Fruit fly (Drosophila melanogaster) whole organism: ENCODE measurements around the gene tal-AA.

Source experiments
- CG8478 ChIP-seq: fragments of >200 bp; optimal IDR thresholded peaks from 2 replicates; lab custom pipeline; 2018; ENCODE audit warnings: inconsistent platforms
- Dll ChIP-seq: fragments of >200 bp; optimal IDR thresholded peaks from 2 replicates; lab custom pipeline; 2017
- EcR ChIP-seq, 2 experiments: fragments of >200 bp; optimal IDR thresholded peaks; 2 replicates each; lab custom pipeline; 2017; ENCODE audit warnings: missing biosample characterization in 2 of 2, missing genetic modification characterization in 2 of 2, missing genetic modification reagents in 2 of 2
- pan ChIP-seq: fragments of >200 bp; optimal IDR thresholded peaks from 2 replicates; lab custom pipeline; 2017
- psq ChIP-seq: fragments of >200 bp; optimal IDR thresholded peaks from 2 replicates; lab custom pipeline; 2017
- usp ChIP-seq: fragments of >200 bp; optimal IDR thresholded peaks from 2 replicates; lab custom pipeline; 2017; ENCODE audit warnings: missing biosample characterization, missing genetic modification characterization, mixed read lengths

The tal-AA gene

DNA sequence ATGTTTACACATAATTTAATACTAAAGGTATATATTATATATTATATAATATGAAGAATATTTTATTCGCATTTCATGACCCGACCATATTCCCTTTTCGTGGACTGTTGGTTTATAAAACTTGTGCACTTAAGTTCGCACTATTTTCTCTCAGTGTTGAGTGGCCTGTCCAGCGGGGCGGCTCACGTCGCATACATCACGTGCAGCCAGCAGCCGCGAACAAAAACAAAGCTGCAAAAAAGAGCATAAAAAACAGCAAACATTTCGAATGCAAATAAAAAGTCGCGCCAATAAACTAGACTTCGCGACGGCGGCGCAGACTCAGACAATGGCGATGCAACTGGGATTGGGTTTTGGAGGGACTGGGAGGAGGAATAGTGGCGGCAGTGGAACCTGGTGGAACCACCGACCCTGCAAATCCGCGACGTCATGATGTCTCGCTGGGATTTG is 32.4 kb downstream of the tal-AA start:
- no peak for TF ChIP-seq usp (GFP tag; lab: Kevin White, UChicago)
- no peak for TF ChIP-seq pan (lab: Kevin White, UChicago)
- no peak for TF ChIP-seq CG8478 (lab: Kevin White, UChicago)
- no peak for TF ChIP-seq psq (lab: Kevin White, UChicago)
- TF ChIP-seq EcR (GFP tag; optimal IDR thresholded peaks at IDR 0.05; lab: Kevin White, UChicago): no peak
- TF ChIP-seq Dll (lab: Kevin White, UChicago): no peak

- TF ChIP-seq usp (GFP tag; lab: Kevin White, UChicago) (no peak), pan (lab: Kevin White, UChicago) (no peak)
These were observed 33.0 kb downstream of the tal-AA start for dm6 chr3R:13845926-13846325.

DNA sequence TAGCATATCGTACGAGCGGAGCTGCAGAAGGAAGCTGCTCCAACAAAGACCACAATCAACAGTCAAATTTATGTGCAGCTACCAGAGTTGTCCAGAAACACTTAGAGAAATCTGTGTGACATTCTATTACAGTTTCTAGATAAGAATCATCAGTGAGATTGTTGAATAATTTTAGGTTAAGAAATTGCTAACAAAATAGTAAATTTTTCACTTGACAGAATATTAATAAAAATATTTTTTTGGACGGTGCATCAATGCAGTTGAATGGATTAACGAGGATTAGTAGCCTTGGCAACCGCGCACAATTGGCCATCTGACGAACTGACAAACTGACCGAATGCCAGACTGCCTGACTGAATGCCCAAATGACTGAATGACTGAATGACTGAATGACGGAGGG is 34.4 kb downstream of the tal-AA start:
- no peak for TF ChIP-seq Dll (lab: Kevin White, UChicago)
- no peak for TF ChIP-seq CG8478 (lab: Kevin White, UChicago)

- TF ChIP-seq usp (GFP tag; lab: Kevin White, UChicago): no peak
- no peak for TF ChIP-seq CG8478 (lab: Kevin White, UChicago)
- no peak for TF ChIP-seq psq (lab: Kevin White, UChicago)
- no peak for TF ChIP-seq Dll (lab: Kevin White, UChicago)
- TF ChIP-seq pan (lab: Kevin White, UChicago): no peak
- TF ChIP-seq EcR (GFP tag; optimal IDR thresholded peaks at IDR 0.05; lab: Kevin White, UChicago): no peak
These were observed 35.4 kb downstream of the tal-AA start for dm6 chr3R:13848272-13848671.

DNA sequence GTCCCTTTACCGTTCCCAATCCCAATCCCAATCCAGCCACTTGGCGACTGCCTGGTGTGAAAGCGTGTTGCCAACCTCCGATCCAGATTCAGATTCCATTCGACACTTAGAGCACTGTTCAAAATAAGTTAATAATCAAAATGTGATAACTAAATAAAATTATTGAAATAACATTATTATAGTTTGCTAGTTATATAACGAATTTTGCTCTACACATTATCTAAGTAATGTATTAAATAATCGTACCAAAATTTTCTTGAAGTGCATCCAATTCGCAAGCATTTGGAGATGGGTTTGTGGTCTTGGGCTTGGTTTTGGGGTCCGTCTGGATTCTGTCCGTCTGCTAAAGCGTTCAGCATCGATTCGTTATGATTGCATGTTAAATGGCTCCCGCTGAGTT is 36.4 kb downstream of the tal-AA start:
- TF ChIP-seq EcR (GFP tag; optimal IDR thresholded peaks at IDR 0.05; lab: Kevin White, UChicago) (no peak), CG8478 (lab: Kevin White, UChicago) (no peak), usp (GFP tag; lab: Kevin White, UChicago) (no peak), Dll (lab: Kevin White, UChicago) (no peak), pan (lab: Kevin White, UChicago) (no peak), psq (lab: Kevin White, UChicago) (no peak)

dm6 chr3R:13850992-13851391 is 38.1 kb downstream of the tal-AA start:
- no peak for TF ChIP-seq EcR (GFP tag; optimal IDR thresholded peaks at IDR 0.05; lab: Kevin White, UChicago)
- TF ChIP-seq usp (GFP tag; lab: Kevin White, UChicago): no peak
- TF ChIP-seq Dll (lab: Kevin White, UChicago): no peak
- no peak for TF ChIP-seq CG8478 (lab: Kevin White, UChicago)
- TF ChIP-seq psq (lab: Kevin White, UChicago): no peak
- TF ChIP-seq pan (lab: Kevin White, UChicago): no peak

DNA sequence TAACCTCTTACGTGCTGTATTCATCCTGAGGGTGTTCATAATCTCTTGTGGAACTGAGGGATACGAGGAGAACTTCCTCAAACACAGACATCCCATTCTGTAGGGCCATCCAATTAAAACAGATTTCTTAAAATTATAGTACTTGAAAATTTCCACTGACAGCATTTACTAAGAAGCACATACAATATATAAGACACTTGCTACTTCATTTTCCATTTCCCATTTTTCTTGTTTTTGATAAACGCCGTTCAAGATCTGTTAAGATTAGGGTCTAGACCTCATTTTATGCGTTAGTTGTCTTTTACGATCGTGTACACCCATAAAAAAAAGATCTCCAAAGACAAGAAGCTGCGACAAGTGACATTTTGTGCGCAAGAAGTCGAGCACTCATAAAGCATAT is 42.4 kb downstream of the tal-AA start, which contains the start of gene CG14362:
Gene CG14362 (minus strand): TSS at position 101 of the 400 bp plus-strand sequence.
- TF ChIP-seq EcR (GFP tag; optimal IDR thresholded peaks at IDR 0.05; lab: Kevin White, UChicago) (no peak), CG8478 (lab: Kevin White, UChicago) (no peak), pan (lab: Kevin White, UChicago) (no peak), usp (GFP tag; lab: Kevin White, UChicago) (no peak), psq (lab: Kevin White, UChicago) (no peak), Dll (lab: Kevin White, UChicago) (no peak)

DNA sequence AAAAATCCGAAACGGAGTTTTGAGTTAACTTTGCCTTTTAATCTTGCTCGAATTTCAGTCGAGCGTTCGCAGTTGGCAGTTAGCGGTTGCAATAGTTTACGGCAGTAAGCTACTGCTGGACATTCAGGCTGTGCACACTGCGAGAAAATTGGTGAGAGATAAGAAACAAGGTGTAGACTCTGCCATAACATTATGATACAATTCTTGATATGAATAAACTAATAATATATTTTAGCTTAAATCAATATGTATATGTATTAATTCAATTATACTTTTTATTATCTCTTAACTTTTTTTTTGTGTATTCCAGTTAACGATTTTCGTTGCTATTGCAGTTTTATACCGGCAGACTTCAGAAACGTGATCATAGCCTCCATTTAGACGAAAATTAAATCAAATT is 44.4 kb downstream of the tal-AA start:
- TF ChIP-seq Dll (lab: Kevin White, UChicago) (no peak), psq (lab: Kevin White, UChicago) (no peak), pan (lab: Kevin White, UChicago) (no peak), usp (GFP tag; lab: Kevin White, UChicago) (no peak), CG8478 (lab: Kevin White, UChicago) (no peak), EcR (GFP tag; optimal IDR thresholded peaks at IDR 0.05; lab: Kevin White, UChicago) (no peak)

DNA sequence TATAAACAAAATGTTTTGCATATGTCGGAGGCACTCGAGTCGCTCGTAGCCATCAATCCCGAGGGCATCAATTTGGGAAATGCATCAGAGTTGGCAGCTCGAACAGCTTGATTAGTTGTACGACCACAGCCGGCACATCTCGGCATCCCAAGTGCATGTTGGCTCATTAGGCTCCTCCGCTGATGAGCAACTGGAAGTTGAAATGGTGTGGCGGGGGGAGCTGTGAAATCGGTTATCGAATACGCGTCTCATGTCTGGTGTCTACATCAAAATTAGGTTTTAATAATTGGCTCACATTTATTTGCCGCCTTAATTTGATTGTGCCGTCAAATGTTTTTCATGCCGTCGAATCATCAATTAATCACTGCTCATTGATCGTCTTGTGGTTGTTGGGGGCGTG is 46.3 kb downstream of the tal-AA start:
- no peak for TF ChIP-seq psq (lab: Kevin White, UChicago)
- TF ChIP-seq pan (lab: Kevin White, UChicago): no peak
- TF ChIP-seq usp (GFP tag; lab: Kevin White, UChicago): no peak
- no peak for TF ChIP-seq CG8478 (lab: Kevin White, UChicago)
- TF ChIP-seq Dll (lab: Kevin White, UChicago): no peak
- TF ChIP-seq EcR (GFP tag; optimal IDR thresholded peaks at IDR 0.05; lab: Kevin White, UChicago): no peak

- no peak for TF ChIP-seq psq (lab: Kevin White, UChicago)
- TF ChIP-seq Dll (lab: Kevin White, UChicago): no peak
- TF ChIP-seq usp (GFP tag; lab: Kevin White, UChicago): no peak
- TF ChIP-seq EcR (GFP tag; optimal IDR thresholded peaks at IDR 0.05; lab: Kevin White, UChicago): no peak
- no peak for TF ChIP-seq pan (lab: Kevin White, UChicago)
- TF ChIP-seq CG8478 (lab: Kevin White, UChicago): no peak
These were observed 48.9 kb downstream of the tal-AA start for dm6 chr3R:13861805-13862204.
